Worm (Caenorhabditis elegans) whole organism, L3 larva: Measurements from ENCODE around the gene str-111.

Experiments
- R02D3.7 ChIP-seq: fragments of 150-350 bp; optimal IDR thresholded peaks from 2 replicates; lab custom pipeline; 2014; ENCODE audit warnings: missing biosample characterization, missing genetic modification characterization
- ZK546.5 ChIP-seq: sonication (generic microtip); optimal IDR thresholded peaks from 2 replicates; lab custom pipeline; 2017; ENCODE audit warnings: missing biosample characterization, missing genetic modification characterization
- ama-1 ChIP-seq: fragments of 150-350 bp; optimal IDR thresholded peaks from 2 replicates; lab custom pipeline; 2018
- ceh-82 ChIP-seq: fragments of 150-350 bp; optimal IDR thresholded peaks from 2 replicates; lab custom pipeline; 2014; ENCODE audit warnings: missing biosample characterization, missing genetic modification characterization
- egl-27 ChIP-seq: sonication (generic microtip); optimal IDR thresholded peaks from 4 replicates; lab custom pipeline; 2017; ENCODE audit warnings: missing biosample characterization, missing genetic modification reagents, missing genetic modification characterization
- elt-1 ChIP-seq: fragments of 150-350 bp; optimal IDR thresholded peaks from 2 replicates; lab custom pipeline; 2014; ENCODE audit warnings: missing biosample characterization, missing genetic modification characterization
- fkh-10 ChIP-seq: sonication (generic microtip); optimal IDR thresholded peaks from 2 replicates; lab custom pipeline; 2017; ENCODE audit warnings: missing biosample characterization, missing genetic modification reagents, missing genetic modification characterization
- hmg-11 ChIP-seq: sonication (generic microtip); optimal IDR thresholded peaks from 2 replicates; lab custom pipeline; 2016; ENCODE audit warnings: missing genetic modification characterization, missing compliant biosample characterization
- nhr-25 ChIP-seq: sonication (generic microtip); optimal IDR thresholded peaks from 2 replicates; lab custom pipeline; 2017; ENCODE audit warnings: missing biosample characterization, missing genetic modification characterization
- unc-39 ChIP-seq: sonication (generic microtip); optimal IDR thresholded peaks from 4 replicates; lab custom pipeline; 2017; ENCODE audit warnings: missing biosample characterization, missing genetic modification characterization
- unc-62 ChIP-seq: fragments of 150-350 bp; sonication (generic microtip); optimal IDR thresholded peaks from 4 replicates; lab custom pipeline; 2014; ENCODE audit warnings: missing biosample characterization, missing genetic modification reagents, missing genetic modification characterization
- zag-1 ChIP-seq: fragments of 150-350 bp; optimal IDR thresholded peaks from 2 replicates; lab custom pipeline; 2014; ENCODE audit warnings: missing biosample characterization, missing genetic modification characterization

ce11 chrV:16121451-16121850 lies 47.5 kb downstream of the str-111 start:
- no peak for TF ChIP-seq hmg-11
- TF ChIP-seq elt-1 = no peak
- TF ChIP-seq ama-1 = no peak
- no peak for TF ChIP-seq egl-27
- no peak for TF ChIP-seq nhr-25 (tag; lab: Kevin White, UChicago)
- no peak for TF ChIP-seq R02D3.7 (tag; lab: Kevin White, UChicago)
- no peak for TF ChIP-seq fkh-10 (GFP tag; lab: Kevin White, UChicago)
- TF ChIP-seq unc-62 (GFP tag; lab: Kevin White, UChicago) = no peak
- TF ChIP-seq ceh-82 (tag; lab: Kevin White, UChicago) = no peak
- no peak for TF ChIP-seq unc-39 (tag; lab: Kevin White, UChicago)
- no peak for TF ChIP-seq ZK546.5 (tag; lab: Kevin White, UChicago)
- no peak for TF ChIP-seq zag-1 (tag; lab: Kevin White, UChicago)
